Fruit fly (Drosophila melanogaster) whole organism, wandering third instar larva: ENCODE measurements around the gene psh.

Experiments used
- Abd-B ChIP-seq: fragments of >200 bp; optimal IDR thresholded peaks from 2 replicates; lab custom pipeline; 2017; ENCODE audit warnings: missing biosample characterization, missing genetic modification characterization
- CG32264 ChIP-seq: fragments of 200-800 bp; sonication (Bioruptor generic); optimal IDR thresholded peaks from 2 replicates; lab custom pipeline; 2016; ENCODE audit warnings: missing biosample characterization, missing genetic modification characterization
- CG9705 ChIP-seq: fragments of 200-800 bp; sonication (Bioruptor generic); optimal IDR thresholded peaks from 2 replicates; lab custom pipeline; 2018; ENCODE audit warnings: missing biosample characterization, mild to moderate bottlenecking, missing genetic modification characterization
- CrebA ChIP-seq: fragments of 200-800 bp; sonication (Bioruptor generic); optimal IDR thresholded peaks from 2 replicates; lab custom pipeline; 2016; ENCODE audit warnings: missing biosample characterization, mild to moderate bottlenecking, missing genetic modification characterization, borderline replicate concordance
- Dfd ChIP-seq: fragments of >200 bp; optimal IDR thresholded peaks from 2 replicates; lab custom pipeline; 2017; ENCODE audit warnings: missing biosample characterization, missing genetic modification characterization
- Dif ChIP-seq: fragments of 200-275, 200-300 bp; sonication (Bioruptor generic); optimal IDR thresholded peaks from 2 replicates; lab custom pipeline; 2018; ENCODE audit warnings: missing biosample characterization, missing genetic modification characterization; ENCODE audit not compliant: partially characterized antibody
- GATAd ChIP-seq: sonication (Bioruptor generic); optimal IDR thresholded peaks from 2 replicates; lab custom pipeline; 2016; ENCODE audit warnings: missing biosample characterization, missing genetic modification characterization
- HLH106 ChIP-seq: fragments of 200-800 bp; optimal IDR thresholded peaks from 3 replicates; lab custom pipeline; 2019; ENCODE audit warnings: missing biosample characterization, mild to moderate bottlenecking, missing genetic modification characterization, moderate library complexity
- Hnf4 ChIP-seq: fragments of 200-800 bp; sonication (Bioruptor generic); optimal IDR thresholded peaks from 2 replicates; lab custom pipeline; 2016; ENCODE audit warnings: missing biosample characterization, mild to moderate bottlenecking, missing genetic modification characterization
- Hr78 ChIP-seq: fragments of >200 bp; optimal IDR thresholded peaks from 2 replicates; lab custom pipeline; 2017; ENCODE audit warnings: missing biosample characterization, missing genetic modification characterization
- Hr83 ChIP-seq: fragments of 200-300 bp; sonication (Bioruptor generic); optimal IDR thresholded peaks from 2 replicates; lab custom pipeline; 2016; ENCODE audit warnings: missing biosample characterization, mild to moderate bottlenecking, missing genetic modification characterization, moderate library complexity; ENCODE audit not compliant: poor library complexity, severe bottlenecking
- Jra ChIP-seq: sonication (Bioruptor generic); optimal IDR thresholded peaks from 2 replicates; lab custom pipeline; 2016; ENCODE audit warnings: missing biosample characterization, missing genetic modification characterization
- Mio ChIP-seq: sonication (Bioruptor generic); optimal IDR thresholded peaks from 2 replicates; lab custom pipeline; 2016; ENCODE audit warnings: missing biosample characterization, missing genetic modification characterization
- Myc ChIP-seq: fragments of >200 bp; optimal IDR thresholded peaks from 2 replicates; lab custom pipeline; 2017
- N ChIP-seq: fragments of >200 bp; optimal IDR thresholded peaks from 2 replicates; lab custom pipeline; 2018; ENCODE audit warnings: missing biosample characterization, missing external identifiers, missing genetic modification characterization
- OdsH ChIP-seq: fragments of 200-800 bp; sonication (Bioruptor generic); optimal IDR thresholded peaks from 2 replicates; lab custom pipeline; 2016; ENCODE audit warnings: missing biosample characterization, mild to moderate bottlenecking, missing genetic modification characterization
- Rel ChIP-seq, 2 experiments: fragments of 200-800 bp; sonication (Bioruptor generic) in 1 of 2; optimal IDR thresholded peaks; 2 replicates in 1 of 2; 3 replicates in 1 of 2; lab custom pipeline; 2016 to 2019; ENCODE audit warnings: mild to moderate bottlenecking in 2 of 2, missing biosample characterization in 2 of 2, missing genetic modification characterization in 2 of 2, moderate library complexity in 1 of 2
- Sp1 ChIP-seq: fragments of 200-800 bp; sonication (Bioruptor generic); optimal IDR thresholded peaks from 3 replicates; lab custom pipeline; 2019; ENCODE audit warnings: missing biosample characterization, mild to moderate bottlenecking, missing genetic modification characterization, moderate library complexity
- Vsx2 ChIP-seq: fragments of 200-300, 225-300 bp; sonication (Bioruptor generic); optimal IDR thresholded peaks from 2 replicates; lab custom pipeline; 2018; ENCODE audit warnings: missing biosample characterization, missing genetic modification characterization; ENCODE audit not compliant: partially characterized antibody
- br ChIP-seq: fragments of 200-800 bp; sonication (Bioruptor generic); optimal IDR thresholded peaks from 2 replicates; lab custom pipeline; 2016; ENCODE audit warnings: missing biosample characterization, missing genetic modification characterization
- brk ChIP-seq: fragments of 200-800 bp; sonication (Bioruptor generic); optimal IDR thresholded peaks from 2 replicates; lab custom pipeline; 2016; ENCODE audit warnings: missing biosample characterization, mild to moderate bottlenecking, missing genetic modification characterization
- dl ChIP-seq, 2 experiments: fragments of 175-275, 200-275 bp in 1 of 2; fragments of 200-275 bp in 1 of 2; sonication (Bioruptor generic); optimal IDR thresholded peaks; lab custom pipeline; 2018; ENCODE audit warnings: mild to moderate bottlenecking in 2 of 2, missing biosample characterization in 2 of 2, missing genetic modification characterization in 2 of 2, moderate library complexity in 2 of 2; ENCODE audit not compliant: partially characterized antibody in 2 of 2, insufficient read depth in 1 of 2
- dmrt93B ChIP-seq: fragments of 200-800 bp; sonication (Bioruptor generic); optimal IDR thresholded peaks from 2 replicates; lab custom pipeline; 2018; ENCODE audit warnings: missing biosample characterization, mild to moderate bottlenecking, missing genetic modification characterization
- dsf ChIP-seq: sonication (Bioruptor generic); optimal IDR thresholded peaks from 2 replicates; lab custom pipeline; 2016; ENCODE audit warnings: missing biosample characterization, missing genetic modification characterization, borderline replicate concordance
- ey ChIP-seq: fragments of 200-800 bp; sonication (Bioruptor generic); optimal IDR thresholded peaks from 2 replicates; lab custom pipeline; 2016; ENCODE audit warnings: missing biosample characterization, missing genetic modification characterization
- foxo ChIP-seq, 2 experiments: fragments of 200-800 bp; sonication (Bioruptor generic); optimal IDR thresholded peaks; 2 replicates in 1 of 2; 3 replicates in 1 of 2; lab custom pipeline; 2016 to 2017; ENCODE audit warnings: missing biosample characterization in 2 of 2, missing genetic modification characterization in 2 of 2
- fru ChIP-seq: fragments of 200-800 bp; sonication (Bioruptor generic); optimal IDR thresholded peaks from 3 replicates; lab custom pipeline; 2016; ENCODE audit warnings: missing biosample characterization, mild to moderate bottlenecking, missing genetic modification characterization
- h ChIP-seq: fragments of 200-800 bp; sonication (Bioruptor generic); optimal IDR thresholded peaks from 3 replicates; lab custom pipeline; 2016; ENCODE audit warnings: missing biosample characterization, mild to moderate bottlenecking, missing genetic modification characterization
- jim ChIP-seq: fragments of 175-275, 200-325 bp; sonication (Bioruptor generic); optimal IDR thresholded peaks from 2 replicates; lab custom pipeline; 2016; ENCODE audit warnings: missing biosample characterization, mild to moderate bottlenecking, missing genetic modification characterization
- lola ChIP-seq: fragments of >200 bp; optimal IDR thresholded peaks from 2 replicates; lab custom pipeline; 2017; ENCODE audit warnings: missing biosample characterization, missing genetic modification characterization
- pan ChIP-seq: fragments of >200 bp; optimal IDR thresholded peaks from 2 replicates; lab custom pipeline; 2017
- psq ChIP-seq: fragments of 200-800 bp; sonication (Bioruptor generic); optimal IDR thresholded peaks from 3 replicates; lab custom pipeline; 2017; ENCODE audit warnings: missing biosample characterization, mild to moderate bottlenecking, missing genetic modification characterization, moderate library complexity
- rgr ChIP-seq: fragments of 200-800 bp; sonication (Bioruptor generic); optimal IDR thresholded peaks from 3 replicates; lab custom pipeline; 2016; ENCODE audit warnings: missing biosample characterization, mild to moderate bottlenecking, missing genetic modification characterization
- sage ChIP-seq: fragments of 200-800 bp; sonication (Bioruptor generic); optimal IDR thresholded peaks from 2 replicates; lab custom pipeline; 2016; ENCODE audit warnings: missing biosample characterization, mild to moderate bottlenecking, missing genetic modification characterization
- sv ChIP-seq: fragments of 200-800 bp; sonication (Bioruptor generic); optimal IDR thresholded peaks from 3 replicates; lab custom pipeline; 2016; ENCODE audit warnings: missing biosample characterization, missing genetic modification characterization
- tai ChIP-seq: sonication (Bioruptor generic); optimal IDR thresholded peaks from 2 replicates; lab custom pipeline; 2016; ENCODE audit warnings: missing biosample characterization, missing genetic modification characterization
- usp ChIP-seq: fragments of >200 bp; optimal IDR thresholded peaks from 2 replicates; lab custom pipeline; 2017; ENCODE audit warnings: missing biosample characterization, missing genetic modification characterization
- woc ChIP-seq: sonication (Bioruptor generic); optimal IDR thresholded peaks from 2 replicates; lab custom pipeline; 2016; ENCODE audit warnings: missing biosample characterization, mild to moderate bottlenecking, missing genetic modification characterization

Gene psh

dm6 chrX:18486356-18487059 is at the start of gene psh:
Gene psh, minus strand, starts transcription at chrX:18486921.
- TF ChIP-seq usp (GFP tag; lab: Kevin White, UChicago) (no peak), foxo (GFP tag; optimal IDR thresholded peaks at IDR 0.05; lab: Kevin White, UChicago) (peak in 1 of 2 experiments; percentile 19), HLH106 (tag; lab: Kevin White, UChicago) (no peak)

dm6 chrX:18534393-18534792 is 47.7 kb upstream of the psh start:
- TF ChIP-seq brk, result no peak
- no peak for TF ChIP-seq CG9705
- peak; percentile 84 for TF ChIP-seq Dif (GFP tag; lab: Kevin White, UChicago)
- TF ChIP-seq h (GFP tag; lab: Kevin White, UChicago), result no peak
- TF ChIP-seq jim (GFP tag; lab: Kevin White, UChicago), result no peak
- peak; percentile 63 to 72 for TF ChIP-seq dl (GFP tag; optimal IDR thresholded peaks at IDR 0.05; lab: Kevin White, UChicago; ENCODE audit: insufficient read depth in 1 of 2, partially characterized antibody in 2 of 2)
- TF ChIP-seq CrebA (GFP tag; lab: Kevin White, UChicago), result no peak
- TF ChIP-seq Vsx2 (GFP tag; lab: Kevin White, UChicago), result peak; percentile 50
- no peak for TF ChIP-seq tai
- no peak for TF ChIP-seq OdsH
- TF ChIP-seq Rel (GFP tag; optimal IDR thresholded peaks at IDR 0.05; lab: Kevin White, UChicago), result no peak
- TF ChIP-seq Rel (tag; optimal IDR thresholded peaks at IDR 0.05; lab: Kevin White, UChicago), result no peak
- no peak for TF ChIP-seq rgr (GFP tag; lab: Kevin White, UChicago)
- no peak for TF ChIP-seq sage
- TF ChIP-seq Myc (lab: Kevin White, UChicago), result no peak
- no peak for TF ChIP-seq Mio (GFP tag; lab: Kevin White, UChicago)
- TF ChIP-seq usp (GFP tag; lab: Kevin White, UChicago), result no peak
- no peak for TF ChIP-seq GATAd (GFP tag; lab: Kevin White, UChicago)
- no peak for TF ChIP-seq HLH106 (tag; lab: Kevin White, UChicago)

- TF ChIP-seq OdsH (peak; percentile 20), jim (GFP tag; lab: Kevin White, UChicago) (no peak), Hnf4 (no peak), dl (GFP tag; optimal IDR thresholded peaks at IDR 0.05; lab: Kevin White, UChicago; ENCODE audit: insufficient read depth in 1 of 2, partially characterized antibody in 2 of 2) (no peak), ey (peak; percentile 32), Jra (GFP tag; lab: Kevin White, UChicago) (no peak), foxo (GFP tag; optimal IDR thresholded peaks at IDR 0.05; lab: Kevin White, UChicago) (peak in 1 of 2 experiments; percentile 31), HLH106 (tag; lab: Kevin White, UChicago) (peak; percentile 19), GATAd (GFP tag; lab: Kevin White, UChicago) (no peak), Hr78 (no peak), CG32264 (GFP tag; lab: Kevin White, UChicago) (no peak), dsf (no peak), pan (lab: Kevin White, UChicago) (no peak), N (GFP tag; lab: Kevin White, UChicago) (no peak), sage (no peak), CG9705 (no peak), tai (no peak), Myc (lab: Kevin White, UChicago) (no peak), Mio (GFP tag; lab: Kevin White, UChicago) (no peak), fru (GFP tag; lab: Kevin White, UChicago) (peak; percentile 31), lola (GFP tag; lab: Kevin White, UChicago) (no peak), br (GFP tag; lab: Kevin White, UChicago) (no peak), psq (GFP tag; lab: Kevin White, UChicago) (peak; percentile 2), h (GFP tag; lab: Kevin White, UChicago) (peak; percentile 15), Dfd (no peak), Sp1 (peak; percentile 28), sv (no peak), Vsx2 (GFP tag; lab: Kevin White, UChicago) (no peak), dmrt93B (GFP tag; lab: Kevin White, UChicago) (no peak), CrebA (GFP tag; lab: Kevin White, UChicago) (no peak), Abd-B (GFP tag; lab: Kevin White, UChicago) (no peak), woc (GFP tag; lab: Kevin White, UChicago) (no peak), Dif (GFP tag; lab: Kevin White, UChicago) (no peak), brk (no peak), Hr83 (no peak), Rel (GFP tag; optimal IDR thresholded peaks at IDR 0.05; lab: Kevin White, UChicago) (no peak), Rel (tag; optimal IDR thresholded peaks at IDR 0.05; lab: Kevin White, UChicago) (no peak), usp (GFP tag; lab: Kevin White, UChicago) (no peak), rgr (GFP tag; lab: Kevin White, UChicago) (peak; percentile 40)
Measured at dm6 chrX:18533308-18533707, 46.6 kb upstream of the psh start.
